In the genomic region with DNA sequence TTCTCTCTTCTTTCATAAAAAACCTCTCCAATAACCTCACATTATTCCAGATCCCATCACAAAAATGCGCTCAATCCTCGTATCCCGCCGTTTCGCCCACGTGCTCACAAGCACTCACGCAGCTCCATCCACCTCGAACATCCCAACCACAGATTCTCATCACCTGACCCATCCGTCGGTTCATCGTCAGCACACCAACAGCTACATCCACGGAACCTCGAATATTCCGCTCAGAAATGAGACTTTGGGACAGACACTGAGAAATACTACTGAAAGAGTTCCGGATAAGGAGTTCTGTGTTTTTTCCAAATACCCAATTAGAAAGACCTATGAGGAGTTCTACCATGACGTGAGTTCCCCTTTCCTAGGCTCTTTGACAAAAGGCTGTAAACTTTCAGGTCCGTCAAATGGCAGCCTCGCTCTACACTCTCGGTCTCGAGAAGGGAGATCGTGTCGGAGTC, we compare ENCODE assay signal across 3 worm cellular contexts.
A peak's percentile ranks its signal among the peaks of the same experiment; 100 is the strongest.
TF ChIP-seq lines count a peak whose summit lies in the region.

Gene acs-2, plus strand, starts transcription at position 51 of the 461 bp plus-strand sequence.

TF ChIP-seq in whole organism, L3 larva, 47 proteins besides CTCF, POLR2A, EP300 and RAD21:
- no peak for TF ChIP-seq nhr-12 (tag; optimal IDR thresholded peaks at IDR 0.05; lab: Kevin White, UChicago)
- no peak for TF ChIP-seq mdl-1 (tag; optimal IDR thresholded peaks at IDR 0.05; lab: Kevin White, UChicago)
- TF ChIP-seq ama-1 (optimal IDR thresholded peaks at IDR 0.05; lab: Kevin White, UChicago), result peak; percentile 96

TF ChIP-seq in whole organism, L4 larva, 104 proteins besides CTCF, POLR2A, EP300 and RAD21:
- TF ChIP-seq unc-62 (GFP tag; optimal IDR thresholded peaks at IDR 0.05 in 1 of 2; lab: Kevin White, UChicago) (peak in 1 of 2 experiments; percentile 32), unc-62 (tag; optimal IDR thresholded peaks at IDR 0.05; lab: Kevin White, UChicago) (no peak), dmd-8 (GFP tag; IDR thresholded peaks at IDR 0.05; lab: Robert Waterston, UW) (no peak), ama-1 (optimal IDR thresholded peaks at IDR 0.05; lab: Kevin White, UChicago) (peak; percentile 52)
TF ChIP-seq in whole organism, L4 larva: peak in this region for 2.

TF ChIP-seq in whole organism, young adult, 124 proteins besides CTCF, POLR2A, EP300 and RAD21:
- no peak for TF ChIP-seq F57A8.1 (GFP tag; optimal IDR thresholded peaks at IDR 0.05; lab: Kevin White, UChicago)
- TF ChIP-seq hsf-1 (GFP tag; IDR thresholded peaks at IDR 0.05; lab: Robert Waterston, UW), result peak; percentile 32; the same call in 1 of the 2 replicates
- peak; percentile 85 for TF ChIP-seq ama-1 (optimal IDR thresholded peaks at IDR 0.05; lab: Kevin White, UChicago)
- no peak for TF ChIP-seq ama-1 (GFP tag; optimal IDR thresholded peaks at IDR 0.05; lab: Kevin White, UChicago)
